Fruit fly (Drosophila melanogaster): ENCODE data around the gene kst.

Gene kst

dm6 chr3L:3350572-3351343 lies 14.1 kb downstream of the kst start:
- TF ChIP-seq nom (GFP tag; optimal IDR thresholded peaks at IDR 0.05) = no peak
- no peak for TF ChIP-seq CG6689 (GFP tag; IDR thresholded peaks at IDR 0.05)
- no peak for TF ChIP-seq Doc2 (GFP tag; IDR thresholded peaks at IDR 0.05)
- TF ChIP-seq sug (tag; optimal IDR thresholded peaks at IDR 0.05) = peak; percentile 63
- no peak for TF ChIP-seq fu2 (GFP tag; optimal IDR thresholded peaks at IDR 0.05)
- no peak for TF ChIP-seq Fer2 (tag; optimal IDR thresholded peaks at IDR 0.05)
- TF ChIP-seq sob (GFP tag; IDR thresholded peaks at IDR 0.05) = 0 out of 2 replicates have a peak, but pooled peaks have one; percentile 9
- peak in 1 of 2 experiments; percentile 21 for TF ChIP-seq Hr78 (GFP tag; optimal IDR thresholded peaks at IDR 0.05)
- TF ChIP-seq gro (GFP tag; optimal IDR thresholded peaks at IDR 0.05) = no peak
- TF ChIP-seq Sox100B (GFP tag; optimal IDR thresholded peaks at IDR 0.05) = peak; percentile 10
- no peak for TF ChIP-seq CG4360 (GFP tag; IDR thresholded peaks at IDR 0.05)
- no peak for TF ChIP-seq CG17912 (GFP tag; optimal IDR thresholded peaks at IDR 0.05)
- peak; percentile 0 for TF ChIP-seq CG9727 (GFP tag; optimal IDR thresholded peaks at IDR 0.05)
- TF ChIP-seq repo (GFP tag; optimal IDR thresholded peaks at IDR 0.05) = no peak
- TF ChIP-seq CG9817 (tag; optimal IDR thresholded peaks at IDR 0.05) = peak; percentile 11
- TF ChIP-seq dm (GFP tag; optimal IDR thresholded peaks at IDR 0.05) = no peak
- TF ChIP-seq Scr (GFP tag; IDR thresholded peaks at IDR 0.05; ENCODE audit: partially characterized antibody) = no peak
- TF ChIP-seq CG11504 (tag; optimal IDR thresholded peaks at IDR 0.05) = no peak
- TF ChIP-seq CG9876 (GFP tag; optimal IDR thresholded peaks at IDR 0.05) = no peak
- TF ChIP-seq zfh1 (GFP tag; IDR thresholded peaks at IDR 0.05) = no peak
- TF ChIP-seq CG8924 (tag; optimal IDR thresholded peaks at IDR 0.05) = no peak
- TF ChIP-seq CG12659 (GFP tag; optimal IDR thresholded peaks at IDR 0.05) = no peak
- TF ChIP-seq vfl (GFP tag; optimal IDR thresholded peaks at IDR 0.05) = no peak
- TF ChIP-seq CG7786 (GFP tag; optimal IDR thresholded peaks at IDR 0.05) = peak; percentile 6
- no peak for TF ChIP-seq CG10366 (GFP tag; IDR thresholded peaks at IDR 0.05)
- TF ChIP-seq caup (GFP tag; optimal IDR thresholded peaks at IDR 0.05; ENCODE audit: severe bottlenecking) = no peak
- no peak for TF ChIP-seq Nf-YB (GFP tag; optimal IDR thresholded peaks at IDR 0.05)
- no peak for TF ChIP-seq hbn (GFP tag; IDR thresholded peaks at IDR 0.05; ENCODE audit: partially characterized antibody)
- TF ChIP-seq CG3995 (GFP tag; optimal IDR thresholded peaks at IDR 0.05) = no peak
- TF ChIP-seq odd (GFP tag; optimal IDR thresholded peaks at IDR 0.05) = peak; percentile 3
- TF ChIP-seq NC2α (GFP tag; optimal IDR thresholded peaks at IDR 0.05) = no peak
- no peak for TF ChIP-seq ttk (GFP tag; IDR thresholded peaks at IDR 0.05)
- no peak for TF ChIP-seq H15 (GFP tag; IDR thresholded peaks at IDR 0.05)
- TF ChIP-seq CG42726 (GFP tag; IDR thresholded peaks at IDR 0.05; ENCODE audit: partially characterized antibody) = no peak
- TF ChIP-seq CG17829 (tag; optimal IDR thresholded peaks at IDR 0.05) = no peak
- peak; percentile 11 for TF ChIP-seq mam (GFP tag; optimal IDR thresholded peaks at IDR 0.05)
- TF ChIP-seq CG18619 (GFP tag; optimal IDR thresholded peaks at IDR 0.05) = no peak
- peak; percentile 62 for TF ChIP-seq Vsx1 (GFP tag; optimal IDR thresholded peaks at IDR 0.05)
- no peak for TF ChIP-seq ci (GFP tag; IDR thresholded peaks at IDR 0.05)
- TF ChIP-seq CG14965 (GFP tag; optimal IDR thresholded peaks at IDR 0.05; ENCODE audit: borderline replicate concordance) = no peak
- no peak for TF ChIP-seq maf-S (GFP tag; optimal IDR thresholded peaks at IDR 0.05)
- no peak for TF ChIP-seq CG10431 (GFP tag; optimal IDR thresholded peaks at IDR 0.05)
- no peak for TF ChIP-seq CG8388 (GFP tag; optimal IDR thresholded peaks at IDR 0.05)
- no peak for TF ChIP-seq CG4854 (GFP tag; optimal IDR thresholded peaks at IDR 0.05)
- TF ChIP-seq sens (GFP tag) = no peak
- no peak for TF ChIP-seq B-H1 (GFP tag; IDR thresholded peaks at IDR 0.05)
- no peak for TF ChIP-seq CG4707 (GFP tag; optimal IDR thresholded peaks at IDR 0.05)
- TF ChIP-seq CG31365 (tag; optimal IDR thresholded peaks at IDR 0.05) = no peak
- TF ChIP-seq ind (GFP tag; optimal IDR thresholded peaks at IDR 0.05) = no peak
